Fruit fly (Drosophila melanogaster): ENCODE results near the gene CG3301.

- TF ChIP-seq CG9948 (tag; optimal IDR thresholded peaks at IDR 0.05) (peak; percentile 93), Pif1A (GFP tag; optimal IDR thresholded peaks at IDR 0.05) (peak; percentile 90), D1 (tag; optimal IDR thresholded peaks at IDR 0.05) (peak; percentile 78), CG4496 (GFP tag; IDR thresholded peaks at IDR 0.05) (no peak), CG8301 (tag; optimal IDR thresholded peaks at IDR 0.05) (peak; percentile 92), CG12605 (GFP tag; IDR thresholded peaks at IDR 0.05) (no peak), Ets98B (GFP tag; IDR thresholded peaks at IDR 0.05) (no peak), CG32121 (GFP tag; IDR thresholded peaks at IDR 0.05) (no peak), CG8159 (tag; optimal IDR thresholded peaks at IDR 0.05) (peak; percentile 95), EcR (GFP tag; optimal IDR thresholded peaks at IDR 0.05) (peak; percentile 36), CG15710 (tag; optimal IDR thresholded peaks at IDR 0.05) (peak; percentile 92)
These were observed 20.1 kb upstream of the CG3301 start for dm6 chr3R:21296038-21296727.

Measured in whole organism, pupa.